Fruit fly (Drosophila melanogaster) whole organism, wandering third instar larva: ENCODE measurements around the gene cav.
A peak's percentile ranks its signal among the peaks of the same experiment; 100 is the strongest.

Experiments
- Abd-B ChIP-seq: fragments of >200 bp; optimal IDR thresholded peaks from 2 replicates; lab custom pipeline; 2017; ENCODE audit warnings: missing biosample characterization, missing genetic modification characterization
- CG32264 ChIP-seq: fragments of 200-800 bp; sonication (Bioruptor generic); optimal IDR thresholded peaks from 2 replicates; lab custom pipeline; 2016; ENCODE audit warnings: missing biosample characterization, missing genetic modification characterization
- CG9705 ChIP-seq: fragments of 200-800 bp; sonication (Bioruptor generic); optimal IDR thresholded peaks from 2 replicates; lab custom pipeline; 2018; ENCODE audit warnings: missing biosample characterization, mild to moderate bottlenecking, missing genetic modification characterization
- CrebA ChIP-seq: fragments of 200-800 bp; sonication (Bioruptor generic); optimal IDR thresholded peaks from 2 replicates; lab custom pipeline; 2016; ENCODE audit warnings: missing biosample characterization, mild to moderate bottlenecking, missing genetic modification characterization, borderline replicate concordance
- Dfd ChIP-seq: fragments of >200 bp; optimal IDR thresholded peaks from 2 replicates; lab custom pipeline; 2017; ENCODE audit warnings: missing biosample characterization, missing genetic modification characterization
- Dif ChIP-seq: fragments of 200-275, 200-300 bp; sonication (Bioruptor generic); optimal IDR thresholded peaks from 2 replicates; lab custom pipeline; 2018; ENCODE audit warnings: missing biosample characterization, missing genetic modification characterization; ENCODE audit not compliant: partially characterized antibody
- Hnf4 ChIP-seq: fragments of 200-800 bp; sonication (Bioruptor generic); optimal IDR thresholded peaks from 2 replicates; lab custom pipeline; 2016; ENCODE audit warnings: missing biosample characterization, mild to moderate bottlenecking, missing genetic modification characterization
- Jra ChIP-seq: sonication (Bioruptor generic); optimal IDR thresholded peaks from 2 replicates; lab custom pipeline; 2016; ENCODE audit warnings: missing biosample characterization, missing genetic modification characterization
- Myc ChIP-seq: fragments of >200 bp; optimal IDR thresholded peaks from 2 replicates; lab custom pipeline; 2017
- N ChIP-seq: fragments of >200 bp; optimal IDR thresholded peaks from 2 replicates; lab custom pipeline; 2018; ENCODE audit warnings: missing biosample characterization, missing external identifiers, missing genetic modification characterization
- OdsH ChIP-seq: fragments of 200-800 bp; sonication (Bioruptor generic); optimal IDR thresholded peaks from 2 replicates; lab custom pipeline; 2016; ENCODE audit warnings: missing biosample characterization, mild to moderate bottlenecking, missing genetic modification characterization
- Rel ChIP-seq, 2 experiments: fragments of 200-800 bp; sonication (Bioruptor generic) in 1 of 2; optimal IDR thresholded peaks; 2 replicates in 1 of 2; 3 replicates in 1 of 2; lab custom pipeline; 2016 to 2019; ENCODE audit warnings: mild to moderate bottlenecking in 2 of 2, missing biosample characterization in 2 of 2, missing genetic modification characterization in 2 of 2, moderate library complexity in 1 of 2
- Sp1 ChIP-seq: fragments of 200-800 bp; sonication (Bioruptor generic); optimal IDR thresholded peaks from 3 replicates; lab custom pipeline; 2019; ENCODE audit warnings: missing biosample characterization, mild to moderate bottlenecking, missing genetic modification characterization, moderate library complexity
- Vsx2 ChIP-seq: fragments of 200-300, 225-300 bp; sonication (Bioruptor generic); optimal IDR thresholded peaks from 2 replicates; lab custom pipeline; 2018; ENCODE audit warnings: missing biosample characterization, missing genetic modification characterization; ENCODE audit not compliant: partially characterized antibody
- br ChIP-seq: fragments of 200-800 bp; sonication (Bioruptor generic); optimal IDR thresholded peaks from 2 replicates; lab custom pipeline; 2016; ENCODE audit warnings: missing biosample characterization, missing genetic modification characterization
- brk ChIP-seq: fragments of 200-800 bp; sonication (Bioruptor generic); optimal IDR thresholded peaks from 2 replicates; lab custom pipeline; 2016; ENCODE audit warnings: missing biosample characterization, mild to moderate bottlenecking, missing genetic modification characterization
- dl ChIP-seq, 2 experiments: fragments of 175-275, 200-275 bp in 1 of 2; fragments of 200-275 bp in 1 of 2; sonication (Bioruptor generic); optimal IDR thresholded peaks; lab custom pipeline; 2018; ENCODE audit warnings: mild to moderate bottlenecking in 2 of 2, missing biosample characterization in 2 of 2, missing genetic modification characterization in 2 of 2, moderate library complexity in 2 of 2; ENCODE audit not compliant: partially characterized antibody in 2 of 2, insufficient read depth in 1 of 2
- dmrt93B ChIP-seq: fragments of 200-800 bp; sonication (Bioruptor generic); optimal IDR thresholded peaks from 2 replicates; lab custom pipeline; 2018; ENCODE audit warnings: missing biosample characterization, mild to moderate bottlenecking, missing genetic modification characterization
- dsf ChIP-seq: sonication (Bioruptor generic); optimal IDR thresholded peaks from 2 replicates; lab custom pipeline; 2016; ENCODE audit warnings: missing biosample characterization, missing genetic modification characterization, borderline replicate concordance
- ey ChIP-seq: fragments of 200-800 bp; sonication (Bioruptor generic); optimal IDR thresholded peaks from 2 replicates; lab custom pipeline; 2016; ENCODE audit warnings: missing biosample characterization, missing genetic modification characterization
- foxo ChIP-seq, 2 experiments: fragments of 200-800 bp; sonication (Bioruptor generic); optimal IDR thresholded peaks; 2 replicates in 1 of 2; 3 replicates in 1 of 2; lab custom pipeline; 2016 to 2017; ENCODE audit warnings: missing biosample characterization in 2 of 2, missing genetic modification characterization in 2 of 2
- fru ChIP-seq: fragments of 200-800 bp; sonication (Bioruptor generic); optimal IDR thresholded peaks from 3 replicates; lab custom pipeline; 2016; ENCODE audit warnings: missing biosample characterization, mild to moderate bottlenecking, missing genetic modification characterization
- h ChIP-seq: fragments of 200-800 bp; sonication (Bioruptor generic); optimal IDR thresholded peaks from 3 replicates; lab custom pipeline; 2016; ENCODE audit warnings: missing biosample characterization, mild to moderate bottlenecking, missing genetic modification characterization
- psq ChIP-seq: fragments of 200-800 bp; sonication (Bioruptor generic); optimal IDR thresholded peaks from 3 replicates; lab custom pipeline; 2017; ENCODE audit warnings: missing biosample characterization, mild to moderate bottlenecking, missing genetic modification characterization, moderate library complexity
- rgr ChIP-seq: fragments of 200-800 bp; sonication (Bioruptor generic); optimal IDR thresholded peaks from 3 replicates; lab custom pipeline; 2016; ENCODE audit warnings: missing biosample characterization, mild to moderate bottlenecking, missing genetic modification characterization
- sage ChIP-seq: fragments of 200-800 bp; sonication (Bioruptor generic); optimal IDR thresholded peaks from 2 replicates; lab custom pipeline; 2016; ENCODE audit warnings: missing biosample characterization, mild to moderate bottlenecking, missing genetic modification characterization
- usp ChIP-seq: fragments of >200 bp; optimal IDR thresholded peaks from 2 replicates; lab custom pipeline; 2017; ENCODE audit warnings: missing biosample characterization, missing genetic modification characterization
- woc ChIP-seq: sonication (Bioruptor generic); optimal IDR thresholded peaks from 2 replicates; lab custom pipeline; 2016; ENCODE audit warnings: missing biosample characterization, mild to moderate bottlenecking, missing genetic modification characterization

The cav gene

DNA sequence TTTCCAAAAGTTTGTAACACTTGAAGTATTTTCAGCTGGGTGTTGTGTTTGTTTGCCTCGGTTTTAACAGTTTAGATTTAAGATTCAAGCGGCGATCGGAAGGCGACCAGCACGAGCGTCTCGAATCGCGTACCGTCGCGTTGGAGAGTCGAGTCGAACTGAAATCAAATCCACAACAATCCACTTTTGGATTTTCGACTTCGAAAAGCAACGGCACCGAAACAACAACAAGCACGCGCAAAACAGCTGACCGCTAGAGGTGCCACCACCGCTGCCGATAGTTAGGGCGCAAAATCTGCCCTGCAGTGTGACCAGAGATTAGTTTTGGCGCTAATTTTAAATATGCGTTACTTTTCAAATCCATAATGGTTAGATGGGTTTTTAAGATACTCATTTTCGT lies 50.2 kb downstream of the cav start, which contains the start of gene jar (continued):
- TF ChIP-seq usp (GFP tag; lab: Kevin White, UChicago) (no peak), Rel (GFP tag; optimal IDR thresholded peaks at IDR 0.05; lab: Kevin White, UChicago) (no peak), Rel (tag; optimal IDR thresholded peaks at IDR 0.05; lab: Kevin White, UChicago) (peak; percentile 85), Dfd (GFP tag; lab: Kevin White, UChicago) (no peak), rgr (GFP tag; lab: Kevin White, UChicago) (peak; percentile 1), Myc (lab: Kevin White, UChicago) (peak; percentile 54), CG9705 (no peak)

DNA sequence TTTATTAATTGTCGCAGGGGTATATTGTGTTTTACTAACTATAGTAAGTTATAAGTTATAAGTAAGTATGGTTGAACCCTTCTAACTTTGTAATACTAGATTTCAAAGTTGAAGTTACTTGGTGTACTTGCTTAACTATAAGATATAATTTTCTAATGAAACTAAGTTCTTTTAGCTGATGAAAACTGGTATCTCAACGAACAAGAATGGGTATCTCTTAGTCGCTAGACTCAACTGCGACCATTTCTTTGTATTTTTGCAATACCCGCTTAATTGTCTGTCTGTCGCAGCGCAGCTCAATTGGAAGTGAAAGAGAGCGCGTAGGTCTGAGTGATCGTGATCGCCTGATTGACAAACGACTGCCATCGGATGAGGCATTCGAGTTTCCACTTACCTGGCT lies 51.3 kb downstream of the cav start:
- TF ChIP-seq dmrt93B (GFP tag; lab: Kevin White, UChicago): no peak
- no peak for TF ChIP-seq Hnf4 (GFP tag; lab: Kevin White, UChicago)
- TF ChIP-seq fru (GFP tag; lab: Kevin White, UChicago): peak; percentile 21
- TF ChIP-seq dsf (GFP tag; lab: Kevin White, UChicago): no peak
- TF ChIP-seq br (GFP tag; lab: Kevin White, UChicago): no peak
- no peak for TF ChIP-seq CrebA (GFP tag; lab: Kevin White, UChicago)
- no peak for TF ChIP-seq brk (GFP tag; lab: Kevin White, UChicago)
- TF ChIP-seq dl (GFP tag; optimal IDR thresholded peaks at IDR 0.05; lab: Kevin White, UChicago; ENCODE audit: insufficient read depth in 1 of 2, partially characterized antibody in 2 of 2): no peak
- peak; percentile 61 for TF ChIP-seq woc (GFP tag; lab: Kevin White, UChicago)
- TF ChIP-seq Rel (GFP tag; optimal IDR thresholded peaks at IDR 0.05; lab: Kevin White, UChicago): no peak
- no peak for TF ChIP-seq Rel (tag; optimal IDR thresholded peaks at IDR 0.05; lab: Kevin White, UChicago)
- no peak for TF ChIP-seq Jra (GFP tag; lab: Kevin White, UChicago)
- no peak for TF ChIP-seq CG9705
- no peak for TF ChIP-seq psq (GFP tag; lab: Kevin White, UChicago)
- TF ChIP-seq OdsH: no peak
- no peak for TF ChIP-seq Abd-B (GFP tag; lab: Kevin White, UChicago)
- no peak for TF ChIP-seq Sp1 (GFP tag; lab: Kevin White, UChicago)
- TF ChIP-seq Vsx2 (GFP tag; lab: Kevin White, UChicago): no peak
- TF ChIP-seq N (GFP tag; lab: Kevin White, UChicago): no peak

DNA sequence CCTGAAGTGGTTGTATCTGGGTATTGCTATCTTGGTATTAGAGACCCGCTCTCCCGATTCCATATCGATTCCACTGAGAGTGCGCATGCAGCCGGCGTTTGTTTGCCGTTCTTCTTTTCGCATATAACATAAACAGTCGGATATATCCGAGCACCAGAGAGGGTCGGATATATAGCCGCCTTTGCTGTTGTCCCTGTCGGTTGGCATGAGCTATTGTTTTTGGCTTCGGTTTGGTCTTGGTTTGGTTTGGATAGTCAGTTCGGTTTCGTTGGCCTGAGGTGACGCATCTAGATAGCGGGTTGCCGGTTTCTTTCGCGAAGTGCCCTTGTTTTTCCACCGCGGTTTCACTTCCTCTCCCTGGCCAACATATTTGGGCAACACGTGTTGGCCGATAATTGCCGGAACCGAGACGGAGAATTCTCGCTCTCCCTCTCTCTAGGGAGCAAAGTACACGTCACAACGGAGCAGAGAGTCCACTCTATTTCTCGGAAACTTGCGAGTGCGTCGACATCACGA lies 51.9 kb downstream of the cav start, which contains the start of gene Orct2:
Gene Orct2 (plus strand): TSS at position 255 of the 516 bp plus-strand sequence.
- TF ChIP-seq Hnf4 (GFP tag; lab: Kevin White, UChicago) (peak; percentile 74), dl (GFP tag; optimal IDR thresholded peaks at IDR 0.05; lab: Kevin White, UChicago; ENCODE audit: insufficient read depth in 1 of 2, partially characterized antibody in 2 of 2) (peak; percentile 6 to 11), psq (GFP tag; lab: Kevin White, UChicago) (peak; percentile 45), sage (no peak), CG32264 (GFP tag; lab: Kevin White, UChicago) (no peak), Myc (lab: Kevin White, UChicago) (no peak), br (GFP tag; lab: Kevin White, UChicago) (peak; percentile 40), Dfd (GFP tag; lab: Kevin White, UChicago) (no peak), Jra (GFP tag; lab: Kevin White, UChicago) (peak; percentile 69), Rel (GFP tag; optimal IDR thresholded peaks at IDR 0.05; lab: Kevin White, UChicago) (no peak), Rel (tag; optimal IDR thresholded peaks at IDR 0.05; lab: Kevin White, UChicago) (peak; percentile 18), Sp1 (GFP tag; lab: Kevin White, UChicago) (peak; percentile 28), rgr (GFP tag; lab: Kevin White, UChicago) (peak; percentile 12), Dif (GFP tag; lab: Kevin White, UChicago) (peak; percentile 55), ey (GFP tag; lab: Kevin White, UChicago) (no peak), foxo (GFP tag; optimal IDR thresholded peaks at IDR 0.05; lab: Kevin White, UChicago) (peak in 1 of 2 experiments; percentile 22), h (GFP tag; lab: Kevin White, UChicago) (peak; percentile 37)
- TF ChIP-seq, all 38 proteins: peak for 11
